Fruit fly (Drosophila melanogaster) whole organism, wandering third instar larva: ENCODE measurements around the gene CG17249.

Experiments
- CG9705 ChIP-seq: fragments of 200-800 bp; sonication (Bioruptor generic); optimal IDR thresholded peaks from 2 replicates; lab custom pipeline; 2018; ENCODE audit warnings: missing biosample characterization, mild to moderate bottlenecking, missing genetic modification characterization
- CrebA ChIP-seq: fragments of 200-800 bp; sonication (Bioruptor generic); optimal IDR thresholded peaks from 2 replicates; lab custom pipeline; 2016; ENCODE audit warnings: missing biosample characterization, mild to moderate bottlenecking, missing genetic modification characterization, borderline replicate concordance
- Dfd ChIP-seq: fragments of >200 bp; optimal IDR thresholded peaks from 2 replicates; lab custom pipeline; 2017; ENCODE audit warnings: missing biosample characterization, missing genetic modification characterization
- Rel ChIP-seq, 2 experiments: fragments of 200-800 bp; sonication (Bioruptor generic) in 1 of 2; optimal IDR thresholded peaks; 2 replicates in 1 of 2; 3 replicates in 1 of 2; lab custom pipeline; 2016 to 2019; ENCODE audit warnings: mild to moderate bottlenecking in 2 of 2, missing biosample characterization in 2 of 2, missing genetic modification characterization in 2 of 2, moderate library complexity in 1 of 2
- h ChIP-seq: fragments of 200-800 bp; sonication (Bioruptor generic); optimal IDR thresholded peaks from 3 replicates; lab custom pipeline; 2016; ENCODE audit warnings: missing biosample characterization, mild to moderate bottlenecking, missing genetic modification characterization

- TF ChIP-seq Dfd (GFP tag; lab: Kevin White, UChicago) (no peak), h (GFP tag; lab: Kevin White, UChicago) (no peak), CG9705 (no peak), CrebA (GFP tag; lab: Kevin White, UChicago) (no peak), Rel (GFP tag; optimal IDR thresholded peaks at IDR 0.05; lab: Kevin White, UChicago) (no peak), Rel (tag; optimal IDR thresholded peaks at IDR 0.05; lab: Kevin White, UChicago) (no peak)
Measured at dm6 chr3L:1602833-1603128, 44.5 kb downstream of the CG17249 start, which contains the start of the genes CG18170 and CG33791.
